Worm (Caenorhabditis elegans) whole organism, early embryonic: ENCODE data around the gene F36F12.2.

ENCODE experiments used
- B0310.2 ChIP-seq: sonication (generic microtip); optimal IDR thresholded peaks from 2 replicates; lab custom pipeline; 2016; ENCODE audit warnings: mild to moderate bottlenecking, missing genetic modification characterization, missing compliant biosample characterization
- F13C5.2 ChIP-seq: sonication (generic microtip); optimal IDR thresholded peaks from 2 replicates; lab custom pipeline; 2017; ENCODE audit warnings: mild to moderate bottlenecking, missing genetic modification characterization, inconsistent platforms, missing compliant biosample characterization
- aly-1 ChIP-seq: sonication (generic microtip); optimal IDR thresholded peaks from 2 replicates; lab custom pipeline; 2016; ENCODE audit warnings: missing genetic modification characterization, missing compliant biosample characterization
- ama-1 ChIP-seq: fragments of 150-350 bp; optimal IDR thresholded peaks from 2 replicates; lab custom pipeline; 2014
- flt-1 ChIP-seq: fragments of 200-800 bp; sonication (Bioruptor generic); IDR thresholded peaks from 2 replicates; pipeline ENCODE4 v1.3.6; 2022; ENCODE audit warnings: missing genetic modification characterization, missing compliant biosample characterization
- hmbx-1 ChIP-seq: sonication (generic microtip); optimal IDR thresholded peaks from 2 replicates; lab custom pipeline; 2016; ENCODE audit warnings: mild to moderate bottlenecking, missing genetic modification characterization, missing compliant biosample characterization
- hmg-4 ChIP-seq: fragments of 200-800 bp; sonication (Bioruptor generic); optimal IDR thresholded peaks from 2 replicates; lab custom pipeline; 2018; ENCODE audit warnings: mild to moderate bottlenecking, missing genetic modification characterization, missing compliant biosample characterization
- scrt-1 ChIP-seq: fragments of 200-800 bp; sonication (Bioruptor generic); IDR thresholded peaks from 2 replicates; pipeline ENCODE4 v1.3.6; 2022; ENCODE audit warnings: missing genetic modification characterization, missing compliant biosample characterization
- sea-1 ChIP-seq: fragments of 200-800 bp; sonication (Bioruptor generic); conservative IDR thresholded peaks from 2 replicates; pipeline ENCODE4 v1.3.6; 2022; ENCODE audit warnings: missing genetic modification characterization, missing compliant biosample characterization
- tbx-11 ChIP-seq: fragments of 200-800 bp; sonication (Bioruptor generic); IDR thresholded peaks from 2 replicates; pipeline ENCODE4 v1.3.6; 2022; ENCODE audit warnings: missing genetic modification characterization, missing compliant biosample characterization
- tbx-37 ChIP-seq: fragments of 200-800 bp; sonication (Bioruptor generic); conservative IDR thresholded peaks from 2 replicates; pipeline ENCODE4 v1.3.6; 2022; ENCODE audit warnings: missing genetic modification reagents, missing genetic modification characterization, missing compliant biosample characterization
- tra-4 ChIP-seq: sonication (generic microtip); optimal IDR thresholded peaks from 2 replicates; lab custom pipeline; 2017; ENCODE audit warnings: missing genetic modification characterization, missing compliant biosample characterization

- TF ChIP-seq F13C5.2 (tag; lab: Kevin White, UChicago) (no peak), ama-1 (no peak), hmbx-1 (tag; lab: Kevin White, UChicago) (no peak), tbx-37 (GFP tag; lab: Robert Waterston, UW) (no peak), scrt-1 (GFP tag; lab: Robert Waterston, UW) (0 out of 2 replicates have a peak, but pooled peaks have one; percentile 48), B0310.2 (tag; lab: Kevin White, UChicago) (no peak), hmg-4 (no peak), flt-1 (no peak), tra-4 (tag; lab: Kevin White, UChicago) (no peak), sea-1 (GFP tag; lab: Robert Waterston, UW) (no peak), aly-1 (no peak), tbx-11 (GFP tag; lab: Robert Waterston, UW) (no peak)
These were observed 44.3 kb downstream of the F36F12.2 start for ce11 chrV:2050790-2051189.
